Worm (Caenorhabditis elegans): ENCODE measurements around the gene srw-33.

Gene srw-33

DNA sequence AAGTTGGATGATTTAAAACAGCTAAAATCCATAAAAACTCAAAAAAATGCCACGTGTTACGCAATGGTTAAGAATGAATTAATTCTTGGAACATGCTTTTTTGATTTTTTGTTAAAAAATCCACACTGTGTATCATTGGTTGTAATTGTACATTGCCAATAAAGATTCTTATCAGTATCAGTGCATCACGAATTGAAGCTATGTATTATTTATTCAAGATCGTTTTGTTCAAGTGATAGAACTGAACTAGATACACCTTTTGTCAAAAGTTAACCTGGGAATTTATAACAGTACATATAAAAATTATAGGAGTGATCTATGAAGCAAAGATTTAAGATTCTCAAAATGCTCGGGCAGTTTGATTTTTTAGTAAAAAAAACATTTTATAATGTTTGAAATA, 16.7 kb downstream of the srw-33 start:
- TF ChIP-seq tbx-37 (GFP tag; conservative IDR thresholded peaks at IDR 0.05) (no peak), hmg-4 (GFP tag; optimal IDR thresholded peaks at IDR 0.05) (no peak), ets-7 (tag; optimal IDR thresholded peaks at IDR 0.05) (no peak)

DNA sequence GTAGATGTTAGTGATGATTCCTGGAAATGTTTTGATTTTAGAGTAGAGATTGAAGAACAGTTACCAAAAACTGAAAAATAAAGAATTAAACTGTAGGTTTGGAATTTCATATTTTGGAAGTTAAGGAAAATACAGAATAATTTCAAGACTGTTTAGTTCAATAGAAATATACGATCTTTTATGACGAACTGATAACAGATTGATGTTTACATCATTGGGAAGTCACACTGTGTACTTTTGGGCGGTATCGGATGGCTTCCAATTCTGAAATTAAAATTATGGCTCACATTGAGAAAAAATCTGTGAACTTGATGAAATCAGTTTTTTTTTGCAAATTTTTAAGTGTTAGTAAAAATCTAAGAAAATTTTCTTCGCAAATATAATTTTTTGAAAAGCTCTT, 18.9 kb downstream of the srw-33 start, which contains the start of gene T26H5.8:
TSS of gene T26H5.8 (minus strand) at position 270 of the 400 bp plus-strand sequence.
- no peak for TF ChIP-seq pes-1 (GFP tag; IDR thresholded peaks at IDR 0.05)
- TF ChIP-seq tbx-11 (GFP tag; IDR thresholded peaks at IDR 0.05), result no peak
- TF ChIP-seq aly-1 (tag; optimal IDR thresholded peaks at IDR 0.05), result no peak
- TF ChIP-seq ceh-13 (GFP tag; optimal IDR thresholded peaks at IDR 0.05), result no peak
- TF ChIP-seq scrt-1 (GFP tag; IDR thresholded peaks at IDR 0.05), result no peak
- no peak for TF ChIP-seq tbx-37 (GFP tag; conservative IDR thresholded peaks at IDR 0.05)
- no peak for TF ChIP-seq flt-1 (GFP tag; IDR thresholded peaks at IDR 0.05)
- TF ChIP-seq tra-4 (tag; optimal IDR thresholded peaks at IDR 0.05), result no peak
- no peak for TF ChIP-seq sea-1 (GFP tag; conservative IDR thresholded peaks at IDR 0.05)
- no peak for TF ChIP-seq hmbx-1 (tag; optimal IDR thresholded peaks at IDR 0.05)
- TF ChIP-seq B0310.2 (tag; optimal IDR thresholded peaks at IDR 0.05), result no peak
- TF ChIP-seq ceh-36 (tag; optimal IDR thresholded peaks at IDR 0.05), result no peak

DNA sequence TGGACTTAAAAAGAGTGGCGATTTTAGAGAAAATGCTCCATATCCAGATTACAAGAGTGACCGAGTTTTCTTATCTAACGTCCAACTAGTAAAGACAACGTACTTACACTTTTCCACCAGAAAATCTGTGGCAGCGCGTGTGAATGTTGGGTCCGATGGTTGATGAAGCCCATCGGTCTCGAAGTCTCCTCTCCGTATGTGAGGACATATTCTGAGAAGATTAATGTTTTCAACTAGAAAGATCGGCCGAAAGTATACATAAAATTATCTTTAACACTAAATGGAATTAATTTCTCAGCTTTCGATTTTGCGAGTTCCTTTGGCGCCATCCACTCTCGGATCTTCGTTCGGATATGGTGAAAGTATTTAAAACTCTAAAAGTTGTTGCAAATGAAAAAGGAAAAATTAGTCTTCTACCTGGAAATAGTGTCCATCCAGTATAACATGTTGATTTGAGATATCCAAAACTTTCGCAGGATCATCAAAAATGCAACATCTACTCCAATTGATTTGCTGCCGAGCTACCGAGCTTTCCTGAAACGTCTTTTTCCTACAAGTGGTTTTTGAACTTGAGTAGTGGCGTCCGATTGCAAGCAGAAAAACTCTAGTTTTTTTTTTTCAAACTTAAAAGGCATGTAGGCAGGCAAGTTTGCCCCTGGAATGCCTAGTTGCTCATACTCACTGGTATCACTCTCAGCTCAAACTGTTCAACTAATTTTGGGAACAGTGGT, 19.8 kb downstream of the srw-33 start:
- TF ChIP-seq hmbx-1 (tag; optimal IDR thresholded peaks at IDR 0.05) (no peak), pes-1 (GFP tag; IDR thresholded peaks at IDR 0.05) (no peak), tbx-37 (GFP tag; conservative IDR thresholded peaks at IDR 0.05) (no peak), ceh-36 (tag; optimal IDR thresholded peaks at IDR 0.05) (no peak), aly-1 (tag; optimal IDR thresholded peaks at IDR 0.05) (no peak), ama-1 (optimal IDR thresholded peaks at IDR 0.05) (no peak), hmg-4 (GFP tag; optimal IDR thresholded peaks at IDR 0.05) (no peak), ets-7 (tag; optimal IDR thresholded peaks at IDR 0.05) (no peak), hnd-1 (tag; optimal IDR thresholded peaks at IDR 0.05) (no peak), F13C5.2 (tag; optimal IDR thresholded peaks at IDR 0.05) (no peak), tra-4 (tag; optimal IDR thresholded peaks at IDR 0.05) (no peak), tbx-11 (GFP tag; IDR thresholded peaks at IDR 0.05) (no peak), flt-1 (GFP tag; IDR thresholded peaks at IDR 0.05) (no peak), scrt-1 (GFP tag; IDR thresholded peaks at IDR 0.05) (no peak)

DNA sequence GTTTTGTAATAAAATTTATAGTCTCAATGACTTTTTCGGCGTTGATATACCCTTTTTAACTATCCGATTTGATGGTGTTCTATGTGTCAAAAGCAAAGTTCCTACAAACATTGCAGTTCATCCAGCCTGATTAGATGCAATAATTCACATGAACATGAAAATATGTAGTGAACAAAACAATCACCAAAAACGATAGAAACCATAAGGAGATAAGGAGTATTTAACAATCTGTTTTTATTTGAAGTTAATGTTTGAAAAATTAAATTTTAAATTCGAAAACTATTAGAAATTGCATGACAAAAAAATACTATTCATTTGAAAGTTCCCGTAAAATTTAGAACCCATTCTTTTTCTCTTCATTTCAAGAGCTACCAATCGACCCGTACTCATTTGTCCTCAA, 24.4 kb downstream of the srw-33 start, which contains the start of gene fbxa-209:
TSS of gene fbxa-209 (minus strand) at position 101 of the 400 bp plus-strand sequence.
- TF ChIP-seq hmbx-1 (tag; optimal IDR thresholded peaks at IDR 0.05), result no peak
- TF ChIP-seq ets-7 (tag; optimal IDR thresholded peaks at IDR 0.05), result no peak
- no peak for TF ChIP-seq tra-4 (tag; optimal IDR thresholded peaks at IDR 0.05)
- no peak for TF ChIP-seq ceh-13 (GFP tag; optimal IDR thresholded peaks at IDR 0.05)
- no peak for TF ChIP-seq tbx-37 (GFP tag; conservative IDR thresholded peaks at IDR 0.05)
- TF ChIP-seq aly-1 (tag; optimal IDR thresholded peaks at IDR 0.05), result no peak
- TF ChIP-seq ceh-36 (tag; optimal IDR thresholded peaks at IDR 0.05), result no peak
- TF ChIP-seq ama-1 (optimal IDR thresholded peaks at IDR 0.05), result no peak
- TF ChIP-seq B0310.2 (tag; optimal IDR thresholded peaks at IDR 0.05), result no peak
- no peak for TF ChIP-seq scrt-1 (GFP tag; IDR thresholded peaks at IDR 0.05)
- no peak for TF ChIP-seq pes-1 (GFP tag; IDR thresholded peaks at IDR 0.05)
- no peak for TF ChIP-seq tbx-11 (GFP tag; IDR thresholded peaks at IDR 0.05)
- TF ChIP-seq hmg-4 (GFP tag; optimal IDR thresholded peaks at IDR 0.05), result no peak
- TF ChIP-seq flt-1 (GFP tag; IDR thresholded peaks at IDR 0.05), result no peak

DNA sequence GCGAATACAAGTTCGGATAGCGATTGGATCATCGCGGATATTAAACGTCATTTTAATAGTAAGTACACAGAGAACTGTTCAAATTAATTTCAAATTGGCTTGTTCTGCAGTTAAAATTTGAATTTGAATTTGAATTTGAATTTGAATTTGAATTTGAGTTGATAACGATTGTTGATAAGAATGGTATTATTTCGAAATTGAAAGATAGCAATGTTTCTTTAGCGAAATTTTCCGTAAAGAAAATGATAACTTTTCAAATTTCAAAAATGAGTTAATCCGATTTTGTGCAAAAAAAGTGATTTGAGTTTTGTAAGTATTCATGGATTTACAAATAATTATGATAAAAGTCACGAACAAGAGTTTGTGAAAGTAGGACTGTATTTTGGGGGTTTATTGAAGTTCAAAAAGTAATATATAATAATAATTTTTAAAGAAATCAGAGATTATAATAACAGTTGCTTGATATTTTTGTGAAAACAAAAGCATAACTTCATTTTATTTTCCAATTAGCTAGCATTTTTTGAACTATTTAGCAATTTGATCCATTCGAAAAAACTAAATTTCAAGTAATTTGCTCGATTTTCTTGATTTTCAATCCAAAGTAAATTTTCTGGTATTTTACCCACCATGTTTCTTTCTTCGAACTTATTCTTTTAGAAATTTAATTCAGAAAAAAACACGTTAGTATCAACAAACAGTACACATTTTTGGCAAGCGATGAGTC, 25.8 kb downstream of the srw-33 start, which contains the start of gene Y36E3A.2:
TSS of gene Y36E3A.2 (plus strand) at position 674 of the 724 bp plus-strand sequence.
- no peak for TF ChIP-seq ceh-13 (GFP tag; optimal IDR thresholded peaks at IDR 0.05)
- TF ChIP-seq hmbx-1 (tag; optimal IDR thresholded peaks at IDR 0.05), result no peak
- TF ChIP-seq B0310.2 (tag; optimal IDR thresholded peaks at IDR 0.05), result no peak
- TF ChIP-seq ceh-36 (tag; optimal IDR thresholded peaks at IDR 0.05), result no peak
- TF ChIP-seq tbx-11 (GFP tag; IDR thresholded peaks at IDR 0.05), result no peak
- TF ChIP-seq ama-1 (optimal IDR thresholded peaks at IDR 0.05), result no peak
- TF ChIP-seq tra-4 (tag; optimal IDR thresholded peaks at IDR 0.05), result no peak
- no peak for TF ChIP-seq pes-1 (GFP tag; IDR thresholded peaks at IDR 0.05)
- TF ChIP-seq sea-1 (GFP tag; conservative IDR thresholded peaks at IDR 0.05), result no peak
- TF ChIP-seq tbx-37 (GFP tag; conservative IDR thresholded peaks at IDR 0.05), result no peak
- no peak for TF ChIP-seq scrt-1 (GFP tag; IDR thresholded peaks at IDR 0.05)
- no peak for TF ChIP-seq ets-7 (tag; optimal IDR thresholded peaks at IDR 0.05)
- TF ChIP-seq hnd-1 (tag; optimal IDR thresholded peaks at IDR 0.05), result no peak

DNA sequence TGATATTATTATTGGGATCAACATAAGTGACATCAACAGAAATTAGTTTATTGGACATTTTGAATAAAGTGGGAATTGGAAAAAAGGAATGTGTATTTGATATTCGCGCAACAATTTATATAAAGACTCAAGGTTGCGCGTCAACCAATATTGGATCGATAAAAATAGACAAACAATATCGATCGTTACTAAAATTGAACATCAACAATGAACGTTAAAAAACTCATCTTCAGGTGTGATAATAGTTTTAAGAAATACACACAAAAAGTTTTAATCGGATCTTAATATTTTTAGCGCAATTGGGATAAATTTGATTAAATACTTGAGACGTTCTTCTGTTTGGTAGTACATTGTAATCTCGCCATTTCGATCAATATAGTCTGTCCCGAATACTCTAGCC, 27.7 kb downstream of the srw-33 start, which contains the start of gene fbxa-104:
TSS of gene fbxa-104 (minus strand) at position 83 of the 400 bp plus-strand sequence.
- TF ChIP-seq sea-1 (GFP tag; conservative IDR thresholded peaks at IDR 0.05), result no peak
- no peak for TF ChIP-seq ama-1 (optimal IDR thresholded peaks at IDR 0.05)
- no peak for TF ChIP-seq tra-4 (tag; optimal IDR thresholded peaks at IDR 0.05)
- TF ChIP-seq scrt-1 (GFP tag; IDR thresholded peaks at IDR 0.05), result no peak
- no peak for TF ChIP-seq hnd-1 (tag; optimal IDR thresholded peaks at IDR 0.05)
- no peak for TF ChIP-seq aly-1 (tag; optimal IDR thresholded peaks at IDR 0.05)
- TF ChIP-seq pes-1 (GFP tag; IDR thresholded peaks at IDR 0.05), result no peak
- TF ChIP-seq hmbx-1 (tag; optimal IDR thresholded peaks at IDR 0.05), result no peak
- no peak for TF ChIP-seq tbx-37 (GFP tag; conservative IDR thresholded peaks at IDR 0.05)
- no peak for TF ChIP-seq tbx-11 (GFP tag; IDR thresholded peaks at IDR 0.05)

DNA sequence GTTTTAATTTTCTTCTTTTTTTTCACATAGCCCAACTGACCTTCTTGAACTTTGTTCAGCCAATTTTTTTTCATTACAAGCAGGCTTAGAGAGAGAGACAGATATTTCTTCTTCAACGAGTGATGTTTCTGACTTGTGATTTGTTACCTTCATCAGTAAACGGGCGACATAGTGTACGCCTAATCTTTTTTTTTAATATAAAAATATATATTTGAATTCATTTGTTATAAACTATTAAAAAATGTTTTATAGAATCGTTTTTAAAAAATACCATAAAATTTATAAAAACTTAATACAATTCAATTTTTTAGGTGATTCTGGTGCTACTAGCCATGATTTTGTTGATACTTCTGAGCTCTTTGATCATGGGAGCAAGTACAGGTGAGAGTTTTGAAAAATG, 33.5 kb downstream of the srw-33 start, which contains the start of gene T06E6.10:
TSS of gene T06E6.10 (plus strand) at position 301 of the 400 bp plus-strand sequence.
- TF ChIP-seq pes-1 (GFP tag; IDR thresholded peaks at IDR 0.05) (no peak), flt-1 (GFP tag; IDR thresholded peaks at IDR 0.05) (no peak), ets-7 (tag; optimal IDR thresholded peaks at IDR 0.05) (no peak), ceh-36 (tag; optimal IDR thresholded peaks at IDR 0.05) (no peak), ceh-13 (GFP tag; optimal IDR thresholded peaks at IDR 0.05) (no peak)

Data from whole organism, early embryonic.